Worm (Caenorhabditis elegans): ENCODE data around the gene rps-5.

The rps-5 gene

DNA sequence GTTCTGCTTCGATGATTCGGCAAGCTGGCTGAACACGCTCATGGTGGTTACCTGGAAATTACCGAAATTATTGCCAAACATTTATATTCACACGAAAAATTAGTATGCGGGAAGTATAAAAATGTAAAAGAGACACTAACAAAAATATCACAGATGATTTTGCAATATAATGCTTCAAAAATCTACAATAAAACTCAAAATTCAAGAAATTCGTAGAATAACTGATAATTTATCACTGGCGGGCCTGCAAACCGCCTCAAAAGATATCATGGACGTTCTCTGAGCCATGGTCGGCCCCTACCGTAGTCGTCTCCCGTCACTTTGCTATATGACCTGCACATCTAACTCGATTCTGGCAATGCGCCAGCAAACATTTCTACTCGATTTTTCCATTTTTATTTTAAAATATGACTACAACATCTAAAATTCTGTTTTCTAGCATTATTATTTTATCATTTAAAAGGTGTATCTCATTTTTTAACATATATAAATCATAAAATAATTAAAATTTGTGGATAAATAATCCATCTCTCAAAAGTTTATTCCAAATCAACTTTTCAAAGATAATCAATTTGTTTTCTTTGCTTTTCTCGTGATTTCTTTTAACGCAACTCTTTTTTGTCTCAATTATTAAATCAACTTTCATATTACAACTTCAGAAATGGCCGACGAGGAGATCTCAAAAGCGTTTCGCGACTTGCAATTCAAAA is 38.8 kb upstream of the rps-5 start, which contains the start of the genes F01G4.6 and pfd-1 (continued):
- TF ChIP-seq ztf-7 (tag; optimal IDR thresholded peaks at IDR 0.05) (no peak), skn-1 (tag; optimal IDR thresholded peaks at IDR 0.05) (no peak), F10B5.3 (tag; optimal IDR thresholded peaks at IDR 0.05) (peak; percentile 33), T26A8.4 (GFP tag; IDR thresholded peaks at IDR 0.05) (peak; percentile 89), nhr-48 (tag; optimal IDR thresholded peaks at IDR 0.05) (peak; percentile 66), zip-11 (GFP tag; IDR thresholded peaks at IDR 0.05) (no peak), tag-97 (GFP tag; IDR thresholded peaks at IDR 0.05) (no peak), nhr-77 (tag; optimal IDR thresholded peaks at IDR 0.05) (peak; percentile 94), aly-2 (tag; optimal IDR thresholded peaks at IDR 0.05) (no peak), nhr-76 (tag; optimal IDR thresholded peaks at IDR 0.05) (peak; percentile 53), ceh-44 (GFP tag; IDR thresholded peaks at IDR 0.05) (no peak), duxl-1 (tag; optimal IDR thresholded peaks at IDR 0.05; ENCODE audit: poor library complexity) (peak; percentile 76), snpc-1.2 (GFP tag; IDR thresholded peaks at IDR 0.05) (no peak), snpc-4 (tag; optimal IDR thresholded peaks at IDR 0.05) (no peak), dpl-1 (GFP tag; optimal IDR thresholded peaks at IDR 0.05) (peak; percentile 88), ces-1 (GFP tag; optimal IDR thresholded peaks at IDR 0.05) (peak; percentile 24), egl-43 (GFP tag; IDR thresholded peaks at IDR 0.05) (0 out of 2 replicates have a peak, but pooled peaks have one; percentile 56), dmd-6 (GFP tag; IDR thresholded peaks at IDR 0.05) (peak; percentile 90), ctbp-1 (GFP tag; IDR thresholded peaks at IDR 0.05) (peak; percentile 69; the same call in 1 of the 2 replicates), Y48G9A.11 (GFP tag; IDR thresholded peaks at IDR 0.05) (no peak), spr-1 (tag; optimal IDR thresholded peaks at IDR 0.05) (peak; percentile 42), madf-9 (GFP tag; conservative IDR thresholded peaks at IDR 0.05) (no peak), Y105C5A.15 (GFP tag; IDR thresholded peaks at IDR 0.05) (no peak), hmg-1.1 (GFP tag; IDR thresholded peaks at IDR 0.05) (peak; percentile 87), lim-7 (GFP tag; IDR thresholded peaks at IDR 0.05) (no peak), nhr-42 (GFP tag; IDR thresholded peaks at IDR 0.05) (0 out of 2 replicates have a peak, but pooled peaks have one; percentile 11), F44E2.7 (GFP tag; IDR thresholded peaks at IDR 0.05) (no peak), nhr-25 (tag; optimal IDR thresholded peaks at IDR 0.05; ENCODE audit: borderline replicate concordance, insufficient read depth) (peak; percentile 80), saeg-2 (GFP tag; IDR thresholded peaks at IDR 0.05) (no peak; the same call in 1 of the 2 replicates), fkh-10 (GFP tag; optimal IDR thresholded peaks at IDR 0.05) (peak; percentile 67), sdz-12 (GFP tag; optimal IDR thresholded peaks at IDR 0.05) (peak; percentile 30), ceh-32 (tag; optimal IDR thresholded peaks at IDR 0.05; ENCODE audit: poor library complexity) (no peak), spr-3 (GFP tag; optimal IDR thresholded peaks at IDR 0.05) (no peak), lin-38 (GFP tag; IDR thresholded peaks at IDR 0.05) (peak; percentile 84), unc-62 (GFP tag; optimal IDR thresholded peaks at IDR 0.05 in 1 of 2) (peak in 1 of 2 experiments; percentile 21), unc-62 (tag; optimal IDR thresholded peaks at IDR 0.05) (no peak), ztf-11 (tag; optimal IDR thresholded peaks at IDR 0.05) (no peak), cey-2 (tag; optimal IDR thresholded peaks at IDR 0.05; ENCODE audit: borderline replicate concordance, insufficient read depth) (no peak), T20F7.1 (GFP tag; optimal IDR thresholded peaks at IDR 0.05) (no peak), lin-29 (GFP tag; IDR thresholded peaks at IDR 0.05) (peak; percentile 71; the same call in 1 of the 2 replicates)

DNA sequence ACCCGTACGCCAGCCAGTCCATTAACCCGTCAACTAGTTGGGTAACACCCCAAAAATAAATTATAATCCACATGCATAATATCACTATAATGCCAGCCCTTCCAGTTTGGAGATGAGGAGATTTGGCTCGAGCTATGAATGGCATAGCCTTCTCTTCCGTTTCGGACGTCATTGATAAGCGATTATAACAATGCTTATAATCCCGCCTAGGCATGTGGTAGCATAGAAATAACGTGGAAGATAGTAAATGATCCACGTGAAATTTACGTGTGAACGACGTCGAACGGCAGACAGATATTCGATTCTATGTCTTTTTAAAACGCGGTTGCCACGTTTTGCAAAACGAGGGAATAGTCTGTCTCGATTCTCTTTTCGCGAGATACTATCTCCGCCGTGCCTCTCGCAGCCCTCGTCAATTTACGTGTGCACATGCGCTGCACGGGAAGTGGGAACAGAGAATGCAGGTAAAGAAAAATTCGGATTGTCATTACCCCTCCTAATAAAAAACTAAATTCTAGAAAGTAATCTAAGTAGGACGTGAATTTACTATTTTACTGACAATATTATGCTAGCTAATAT is 38.0 kb upstream of the rps-5 start:
- TF ChIP-seq php-3 (GFP tag; IDR thresholded peaks at IDR 0.05) (peak; percentile 38; the same call in 1 of the 2 replicates), D1046.2 (GFP tag; IDR thresholded peaks at IDR 0.05) (no peak), ceh-32 (tag; optimal IDR thresholded peaks at IDR 0.05; ENCODE audit: poor library complexity) (no peak), F26F4.8 (GFP tag; conservative IDR thresholded peaks at IDR 0.05) (no peak), snpc-1.2 (GFP tag; IDR thresholded peaks at IDR 0.05) (0 out of 2 replicates have a peak, but pooled peaks have one; percentile 10), ZK546.5 (tag; optimal IDR thresholded peaks at IDR 0.05) (no peak), dpl-1 (GFP tag; optimal IDR thresholded peaks at IDR 0.05) (peak; percentile 17), unc-62 (GFP tag; optimal IDR thresholded peaks at IDR 0.05 in 1 of 2) (no peak), unc-62 (tag; optimal IDR thresholded peaks at IDR 0.05) (no peak), aha-1 (tag) (peak; percentile 8), daf-19 (GFP tag; conservative IDR thresholded peaks at IDR 0.05) (no peak), ceh-44 (GFP tag; IDR thresholded peaks at IDR 0.05) (no peak), hlh-30 (tag; optimal IDR thresholded peaks at IDR 0.05; ENCODE audit: insufficient read depth) (peak; percentile 49), mdl-1 (tag; optimal IDR thresholded peaks at IDR 0.05) (peak in 1 of 2 experiments; percentile 50), egl-43 (GFP tag; IDR thresholded peaks at IDR 0.05) (no peak; the same call in 1 of the 2 replicates), mxl-3 (GFP tag; optimal IDR thresholded peaks at IDR 0.05) (peak; percentile 84)

Measured in whole organism, L4 larva.